Fruit fly (Drosophila melanogaster) whole organism, adult: ENCODE measurements around the gene Usp39.

Experiments used
- CG11617 ChIP-seq: fragments of 200-800 bp; sonication (Bioruptor generic); optimal IDR thresholded peaks from 2 replicates; lab custom pipeline; 2017; ENCODE audit warnings: mild to moderate bottlenecking, missing biosample characterization, missing genetic modification reagents, missing genetic modification characterization
- CG14711 ChIP-seq: fragments of 200-800 bp; sonication (Bioruptor generic); optimal IDR thresholded peaks from 2 replicates; lab custom pipeline; 2018; ENCODE audit warnings: missing biosample characterization, mild to moderate bottlenecking, missing genetic modification characterization, moderate library complexity
- CG1620 ChIP-seq: fragments of 200-800 bp; sonication (Bioruptor generic); optimal IDR thresholded peaks from 2 replicates; lab custom pipeline; 2016; ENCODE audit warnings: missing biosample characterization, missing genetic modification characterization
- CG33017 ChIP-seq: fragments of 200-800 bp; sonication (Bioruptor generic); optimal IDR thresholded peaks from 2 replicates; lab custom pipeline; 2018; ENCODE audit warnings: missing biosample characterization, mild to moderate bottlenecking, missing genetic modification characterization, moderate library complexity
- CG7101 ChIP-seq: fragments of 200-800 bp; sonication (Bioruptor generic); optimal IDR thresholded peaks from 2 replicates; lab custom pipeline; 2018; ENCODE audit warnings: missing biosample characterization, mild to moderate bottlenecking, missing genetic modification characterization, moderate library complexity
- Clk ChIP-seq: fragments of 200-800 bp; sonication (Bioruptor generic); optimal IDR thresholded peaks from 2 replicates; lab custom pipeline; 2017; ENCODE audit warnings: missing biosample characterization, missing genetic modification characterization
- Crg-1 ChIP-seq: fragments of 200-800 bp; sonication (Bioruptor generic); optimal IDR thresholded peaks from 2 replicates; lab custom pipeline; 2016; ENCODE audit warnings: missing biosample characterization, missing genetic modification characterization
- Hr96 ChIP-seq: fragments of 200-800 bp; sonication (Bioruptor generic); optimal IDR thresholded peaks from 2 replicates; lab custom pipeline; 2016; ENCODE audit warnings: missing biosample characterization, missing genetic modification characterization
- bab1 ChIP-seq: fragments of 200-800 bp; sonication (Bioruptor generic); optimal IDR thresholded peaks from 3 replicates; lab custom pipeline; 2019; ENCODE audit warnings: missing biosample characterization, mild to moderate bottlenecking, missing genetic modification characterization, moderate library complexity
- cic ChIP-seq: fragments of 200-800 bp; sonication (Bioruptor generic); optimal IDR thresholded peaks from 2 replicates; lab custom pipeline; 2017; ENCODE audit warnings: missing biosample characterization, mild to moderate bottlenecking, missing genetic modification characterization, moderate library complexity
- cnc ChIP-seq, 2 experiments: fragments of >200 bp; optimal IDR thresholded peaks; 2 replicates each; lab custom pipeline; 2017
- kay ChIP-seq: fragments of 200-800 bp; sonication (Bioruptor generic); peaks from one replicate; lab custom pipeline; 2016; ENCODE audit warnings: missing biosample characterization, missing genetic modification characterization, borderline replicate concordance
- ovo ChIP-seq: fragments of 200-800 bp; sonication (Bioruptor generic); optimal IDR thresholded peaks from 2 replicates; lab custom pipeline; 2016; ENCODE audit warnings: missing biosample characterization, missing genetic modification characterization
- pad ChIP-seq: fragments of 200-800 bp; sonication (Bioruptor generic); optimal IDR thresholded peaks from 3 replicates; lab custom pipeline; 2017; ENCODE audit warnings: missing biosample characterization, missing genetic modification characterization, mild to moderate bottlenecking, moderate library complexity, missing genetic modification reagents

DNA sequence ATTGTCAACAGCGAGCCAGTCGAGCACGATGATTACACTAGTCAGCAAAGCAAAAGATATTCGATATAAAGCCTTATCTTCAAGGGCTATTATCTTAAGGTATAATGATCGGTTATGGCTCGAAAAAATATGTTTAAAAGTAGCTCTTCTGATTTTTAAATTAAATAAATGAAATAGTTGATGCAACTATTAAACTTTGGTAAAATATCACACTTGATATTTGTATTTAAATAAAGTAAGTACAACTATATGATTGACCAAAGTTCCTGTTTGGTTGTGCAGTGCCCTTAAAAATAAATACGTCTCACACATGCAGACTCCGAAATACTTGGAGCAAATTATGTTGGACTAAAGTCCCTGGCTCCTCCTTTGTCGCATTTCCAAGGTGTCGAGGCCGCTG is 39.9 kb downstream of the Usp39 start:
- TF ChIP-seq pad (GFP tag; lab: Kevin White, UChicago) (no peak), bab1 (GFP tag; lab: Kevin White, UChicago) (no peak), cic (GFP tag; lab: Kevin White, UChicago) (no peak), cnc (optimal IDR thresholded peaks at IDR 0.05; lab: Kevin White, UChicago) (no peak), CG11617 (GFP tag; lab: Kevin White, UChicago) (no peak), Clk (GFP tag; lab: Kevin White, UChicago) (no peak), Hr96 (GFP tag; lab: Kevin White, UChicago) (no peak), ovo (no peak), CG7101 (tag; lab: Kevin White, UChicago) (no peak), kay (no peak), CG33017 (tag; lab: Kevin White, UChicago) (no peak), Crg-1 (GFP tag; lab: Kevin White, UChicago) (no peak), CG1620 (GFP tag; lab: Kevin White, UChicago) (no peak), CG14711 (tag; lab: Kevin White, UChicago) (no peak)
